Worm (Caenorhabditis elegans): Measurements from ENCODE around the gene try-5.

Gene try-5

DNA sequence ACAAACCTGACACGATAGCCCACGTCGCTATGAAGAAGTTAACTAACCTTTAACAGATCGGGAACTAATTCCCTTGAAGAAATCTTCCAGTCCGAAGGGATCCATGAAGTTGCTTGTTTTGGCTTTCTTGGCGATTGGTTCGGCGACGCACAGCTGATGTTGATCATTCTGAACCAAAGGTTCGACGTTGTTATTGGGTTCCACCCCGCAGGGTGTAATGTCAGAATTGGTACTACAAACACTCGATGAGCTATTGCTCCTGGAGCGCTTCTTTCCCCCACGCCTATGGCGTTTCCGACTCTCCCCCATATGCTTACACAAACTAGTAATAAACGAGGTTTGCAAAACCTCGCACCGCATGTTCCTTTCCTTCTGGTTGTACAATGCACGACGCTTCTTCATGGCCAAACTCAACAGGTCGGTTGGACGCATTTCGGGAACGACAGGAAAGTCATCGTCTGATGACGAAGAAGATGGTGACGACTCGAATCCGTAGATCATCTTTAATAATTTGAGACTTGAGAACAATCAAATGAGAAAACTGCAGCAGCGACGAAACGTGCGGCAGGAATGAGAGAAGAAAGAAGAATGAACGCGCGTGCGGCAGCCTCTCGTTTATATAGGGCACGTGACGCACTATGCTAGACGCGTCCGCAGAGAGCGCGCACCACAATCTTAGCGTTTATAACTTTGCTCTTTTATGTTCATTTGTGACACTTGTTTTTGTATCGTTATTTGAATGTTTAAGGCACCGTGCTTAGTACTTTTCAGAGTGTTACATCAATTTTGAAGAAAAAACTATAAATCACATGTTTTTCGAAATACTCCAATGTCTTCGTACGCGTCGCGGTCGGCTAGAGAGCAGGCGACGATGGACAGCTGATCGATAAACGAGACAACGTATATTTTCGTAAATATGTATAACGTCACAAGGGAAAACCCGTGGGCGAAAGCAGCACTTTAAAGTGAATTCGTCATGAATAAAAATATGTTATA lies 2.9 kb upstream of the try-5 start, which contains the start of gene tos-1 (continued):
- TF ChIP-seq ets-4 (tag; optimal IDR thresholded peaks at IDR 0.05) (peak; percentile 93), zip-5 (tag; optimal IDR thresholded peaks at IDR 0.05) (peak; percentile 12), ceh-19 (GFP tag; optimal IDR thresholded peaks at IDR 0.05) (peak; percentile 87), C08G9.2 (tag; optimal IDR thresholded peaks at IDR 0.05) (peak; percentile 63), dmd-4 (tag; optimal IDR thresholded peaks at IDR 0.05; ENCODE audit: borderline replicate concordance) (peak; percentile 68), ceh-48 (tag; optimal IDR thresholded peaks at IDR 0.05) (peak; percentile 94), tbx-2 (tag; optimal IDR thresholded peaks at IDR 0.05) (peak; percentile 99), ttx-3 (tag; optimal IDR thresholded peaks at IDR 0.05) (peak; percentile 75), sox-2 (GFP tag; IDR thresholded peaks at IDR 0.05) (peak; percentile 84), tbx-7 (tag; optimal IDR thresholded peaks at IDR 0.05) (peak; percentile 57), elt-2 (tag; optimal IDR thresholded peaks at IDR 0.05) (peak; percentile 97), ceh-2 (tag; optimal IDR thresholded peaks at IDR 0.05) (peak; percentile 71), pqm-1 (tag; optimal IDR thresholded peaks at IDR 0.05) (peak; percentile 98), ceh-24 (tag; optimal IDR thresholded peaks at IDR 0.05) (peak; percentile 60), fkh-10 (GFP tag; optimal IDR thresholded peaks at IDR 0.05) (peak; percentile 67), madf-2 (tag; optimal IDR thresholded peaks at IDR 0.05) (peak; percentile 91), Y22D7AL.16 (tag; optimal IDR thresholded peaks at IDR 0.05) (peak; percentile 71), T23F11.4 (GFP tag; optimal IDR thresholded peaks at IDR 0.05) (peak; percentile 90), dve-1 (tag; optimal IDR thresholded peaks at IDR 0.05) (peak; percentile 96)

DNA sequence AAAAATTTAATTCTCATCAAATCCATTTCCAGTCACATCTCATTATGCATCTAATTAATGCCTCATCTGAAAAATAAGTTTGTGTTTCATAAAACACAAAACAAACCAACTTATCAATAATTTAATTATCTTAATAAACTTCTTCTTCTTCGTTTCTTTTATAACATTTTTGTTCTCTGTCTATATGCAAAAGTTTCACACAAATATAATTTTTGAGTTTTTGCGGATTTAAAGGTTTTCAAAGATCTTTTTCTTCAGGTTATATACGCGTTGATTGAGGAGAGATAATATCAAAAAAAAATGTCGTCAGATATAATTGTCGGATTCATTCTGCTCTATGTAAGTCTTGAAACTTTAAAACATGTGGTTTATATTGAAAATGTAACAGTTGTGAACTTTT lies 2.8 kb downstream of the try-5 start, which contains the start of gene srx-47:
srx-47 (plus strand) TSS at position 301 of the 400 bp plus-strand sequence.
- no peak for TF ChIP-seq ceh-14 (tag; optimal IDR thresholded peaks at IDR 0.05)
- no peak for TF ChIP-seq nhr-232 (tag; optimal IDR thresholded peaks at IDR 0.05)
- no peak for TF ChIP-seq T23F11.4 (GFP tag; optimal IDR thresholded peaks at IDR 0.05)
- TF ChIP-seq ceh-34 (tag; optimal IDR thresholded peaks at IDR 0.05): no peak
- TF ChIP-seq syd-9 (tag; optimal IDR thresholded peaks at IDR 0.05): no peak
- TF ChIP-seq C38D4.7 (GFP tag; optimal IDR thresholded peaks at IDR 0.05): no peak
- no peak for TF ChIP-seq sdc-2 (tag; optimal IDR thresholded peaks at IDR 0.05)
- TF ChIP-seq ceh-19 (GFP tag; optimal IDR thresholded peaks at IDR 0.05): no peak
- TF ChIP-seq pag-3 (tag; optimal IDR thresholded peaks at IDR 0.05; ENCODE audit: borderline replicate concordance): no peak
- TF ChIP-seq sox-4 (tag; optimal IDR thresholded peaks at IDR 0.05): no peak
- no peak for TF ChIP-seq elt-4 (tag; optimal IDR thresholded peaks at IDR 0.05)
- no peak for TF ChIP-seq odd-2 (tag; optimal IDR thresholded peaks at IDR 0.05)
- no peak for TF ChIP-seq elt-2 (tag; optimal IDR thresholded peaks at IDR 0.05)
- no peak for TF ChIP-seq C08G9.2 (tag; optimal IDR thresholded peaks at IDR 0.05)
- no peak for TF ChIP-seq mec-3 (tag; optimal IDR thresholded peaks at IDR 0.05; ENCODE audit: borderline replicate concordance)

DNA sequence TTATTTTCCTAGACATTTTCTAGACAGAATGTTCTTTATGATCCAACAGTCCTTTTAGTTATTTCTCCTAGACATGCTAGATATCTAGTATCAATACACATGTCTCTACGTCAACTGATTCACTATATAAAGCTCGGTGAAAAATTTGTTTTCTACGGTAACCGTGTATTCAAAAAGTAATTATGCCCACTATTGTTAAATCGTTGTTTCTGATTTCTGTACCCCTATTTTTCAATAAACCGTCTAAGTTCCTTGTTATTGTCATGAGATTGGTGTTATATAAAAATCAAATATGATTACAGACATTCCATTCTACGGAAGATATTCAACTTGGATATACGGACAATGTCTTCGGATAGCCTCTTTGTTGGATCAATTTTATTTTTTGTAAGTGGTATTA lies 6.1 kb downstream of the try-5 start, which contains the start of gene srx-46:
srx-46 (plus strand) TSS at position 301 of the 400 bp plus-strand sequence.
- no peak for TF ChIP-seq ahr-1 (tag; optimal IDR thresholded peaks at IDR 0.05)
- no peak for TF ChIP-seq nfya-1 (tag; optimal IDR thresholded peaks at IDR 0.05)
- TF ChIP-seq unc-3 (GFP tag; conservative IDR thresholded peaks at IDR 0.05): no peak
- no peak for TF ChIP-seq unc-3 (tag; optimal IDR thresholded peaks at IDR 0.05)
- no peak for TF ChIP-seq pqm-1 (tag; optimal IDR thresholded peaks at IDR 0.05)
- no peak for TF ChIP-seq ets-4 (tag; optimal IDR thresholded peaks at IDR 0.05)
- TF ChIP-seq zip-5 (tag; optimal IDR thresholded peaks at IDR 0.05): no peak
- TF ChIP-seq pax-1 (tag; optimal IDR thresholded peaks at IDR 0.05): no peak
- no peak for TF ChIP-seq mec-3 (tag; optimal IDR thresholded peaks at IDR 0.05; ENCODE audit: borderline replicate concordance)
- no peak for TF ChIP-seq ceh-30 (tag; optimal IDR thresholded peaks at IDR 0.05)
- TF ChIP-seq rnt-1 (tag; optimal IDR thresholded peaks at IDR 0.05): no peak
- no peak for TF ChIP-seq pha-2 (tag; optimal IDR thresholded peaks at IDR 0.05)
- no peak for TF ChIP-seq lim-6 (tag; optimal IDR thresholded peaks at IDR 0.05)
- no peak for TF ChIP-seq ceh-45 (GFP tag; IDR thresholded peaks at IDR 0.05)
- TF ChIP-seq ceh-2 (tag; optimal IDR thresholded peaks at IDR 0.05): no peak

Measured in whole organism, late embryonic.